Worm (Caenorhabditis elegans) whole organism, late embryonic: ENCODE results near the gene arrd-10.

Experiments
- K02D7.2 ChIP-seq: sonication (generic microtip); optimal IDR thresholded peaks from 2 replicates; lab custom pipeline; 2017; ENCODE audit warnings: mild to moderate bottlenecking, missing genetic modification characterization, missing compliant biosample characterization
- ama-1 ChIP-seq: fragments of 150-350 bp; optimal IDR thresholded peaks from 2 replicates; lab custom pipeline; 2014
- ceh-19 ChIP-seq: fragments of 200-800 bp; sonication (Bioruptor generic); optimal IDR thresholded peaks from 2 replicates; lab custom pipeline; 2018; ENCODE audit warnings: mild to moderate bottlenecking, missing genetic modification characterization, missing compliant biosample characterization
- ceh-22 ChIP-seq: sonication (generic microtip); optimal IDR thresholded peaks from 2 replicates; lab custom pipeline; 2017; ENCODE audit warnings: missing biosample characterization, missing genetic modification characterization
- ets-4 ChIP-seq: sonication (generic microtip); optimal IDR thresholded peaks from 2 replicates; lab custom pipeline; 2016; ENCODE audit warnings: missing genetic modification characterization, missing compliant biosample characterization
- fkh-10 ChIP-seq: fragments of 150-350 bp; optimal IDR thresholded peaks from 2 replicates; lab custom pipeline; 2014; ENCODE audit warnings: missing biosample characterization, missing genetic modification reagents, missing genetic modification characterization
- hlh-15 ChIP-seq: sonication (generic microtip); optimal IDR thresholded peaks from 2 replicates; lab custom pipeline; 2016; ENCODE audit warnings: missing genetic modification characterization, missing compliant biosample characterization
- pat-9 ChIP-seq: fragments of 200-800 bp; sonication (Bioruptor generic); optimal IDR thresholded peaks from 2 replicates; lab custom pipeline; 2018; ENCODE audit warnings: mild to moderate bottlenecking, missing genetic modification characterization, moderate library complexity, missing compliant biosample characterization
- pha-4 ChIP-seq: fragments of 150-350 bp; optimal IDR thresholded peaks from 2 replicates; lab custom pipeline; 2018; ENCODE audit warnings: missing biosample characterization, missing genetic modification reagents, missing genetic modification characterization
- sox-2 ChIP-seq: fragments of 200-800 bp; sonication (Bioruptor generic); IDR thresholded peaks from 2 replicates; pipeline ENCODE4 v1.3.6; 2022; ENCODE audit warnings: missing genetic modification reagents, missing genetic modification characterization, missing compliant biosample characterization
- zip-5 ChIP-seq: sonication (generic microtip); optimal IDR thresholded peaks from 2 replicates; lab custom pipeline; 2016; ENCODE audit warnings: missing genetic modification characterization, missing compliant biosample characterization

DNA sequence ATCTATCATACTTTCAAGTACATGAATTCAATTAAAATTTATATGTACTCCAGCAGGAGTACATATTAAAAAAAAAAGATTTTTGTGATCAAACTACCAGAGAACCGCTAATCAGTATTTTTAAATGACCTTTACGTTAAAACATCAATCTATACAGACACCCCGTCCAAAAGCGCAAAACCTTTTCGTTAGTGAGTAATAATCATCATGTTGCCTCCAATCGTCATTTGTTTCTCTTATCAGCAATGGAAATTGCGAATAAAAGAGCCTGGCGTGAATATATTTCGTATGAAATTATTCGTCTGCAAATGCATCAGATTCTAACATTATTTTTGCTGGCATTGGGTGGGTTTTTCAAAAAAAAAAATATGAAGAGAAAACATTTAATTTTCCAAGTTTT is 35.7 kb upstream of the arrd-10 start, which contains the start of gene clec-66:
- TF ChIP-seq ama-1 (no peak), ceh-22 (tag; lab: Kevin White, UChicago) (no peak), K02D7.2 (tag; lab: Kevin White, UChicago) (no peak), pha-4 (tag; lab: Kevin White, UChicago) (no peak), ets-4 (tag; lab: Kevin White, UChicago) (no peak), hlh-15 (tag; lab: Kevin White, UChicago) (no peak), sox-2 (GFP tag; lab: Robert Waterston, UW) (no peak), fkh-10 (GFP tag; lab: Kevin White, UChicago) (no peak), zip-5 (tag; lab: Kevin White, UChicago) (no peak), pat-9 (tag; lab: Kevin White, UChicago) (no peak), ceh-19 (GFP tag; lab: Kevin White, UChicago) (no peak)
